Fruit fly (Drosophila melanogaster): Measurements from ENCODE around the gene stg1.

The stg1 gene

dm6 chrX:21054963-21055480 lies 38.6 kb upstream of the stg1 start (continued):
- no peak for TF ChIP-seq CG10669 (GFP tag; optimal IDR thresholded peaks at IDR 0.05)
- TF ChIP-seq Sox14 (GFP tag; optimal IDR thresholded peaks at IDR 0.05): no peak
- TF ChIP-seq salr (GFP tag; optimal IDR thresholded peaks at IDR 0.05): no peak
- TF ChIP-seq Smox (GFP tag; optimal IDR thresholded peaks at IDR 0.05): no peak
- peak; percentile 58; the same call in 2 of the 3 replicates for TF ChIP-seq CG8119 (GFP tag; IDR thresholded peaks at IDR 0.05)
- no peak for TF ChIP-seq spab (GFP tag; optimal IDR thresholded peaks at IDR 0.05)
- no peak for TF ChIP-seq fkh (GFP tag; optimal IDR thresholded peaks at IDR 0.05)
- no peak for TF ChIP-seq Ets21C (GFP tag; optimal IDR thresholded peaks at IDR 0.05)
- peak; percentile 8 for TF ChIP-seq achi (GFP tag; optimal IDR thresholded peaks at IDR 0.05)
- no peak for TF ChIP-seq Met (GFP tag; optimal IDR thresholded peaks at IDR 0.05)
- TF ChIP-seq CG6854 (GFP tag; optimal IDR thresholded peaks at IDR 0.05): no peak
- TF ChIP-seq topi (GFP tag; optimal IDR thresholded peaks at IDR 0.05): no peak
- TF ChIP-seq fd85E (GFP tag; optimal IDR thresholded peaks at IDR 0.05): no peak
- no peak for TF ChIP-seq lz (GFP tag; optimal IDR thresholded peaks at IDR 0.05)
- TF ChIP-seq CG34406 (GFP tag; optimal IDR thresholded peaks at IDR 0.05): no peak
- no peak for TF ChIP-seq Hr39 (GFP tag; optimal IDR thresholded peaks at IDR 0.05)
- TF ChIP-seq CG31627 (GFP tag; optimal IDR thresholded peaks at IDR 0.05): no peak
- no peak for TF ChIP-seq pdm3 (GFP tag; optimal IDR thresholded peaks at IDR 0.05)
- peak; percentile 37 for TF ChIP-seq Lpt (GFP tag; optimal IDR thresholded peaks at IDR 0.05)
- TF ChIP-seq fd59A (GFP tag; optimal IDR thresholded peaks at IDR 0.05): no peak
- TF ChIP-seq Hr4 (GFP tag; optimal IDR thresholded peaks at IDR 0.05): no peak
- TF ChIP-seq Gug (GFP tag; IDR thresholded peaks at IDR 0.05): peak; percentile 28; the same call in 1 of the 2 replicates
- peak; percentile 10 for TF ChIP-seq CG6276 (GFP tag; optimal IDR thresholded peaks at IDR 0.05)

- TF ChIP-seq CG31627 (GFP tag; optimal IDR thresholded peaks at IDR 0.05) (no peak), CG7368 (GFP tag; optimal IDR thresholded peaks at IDR 0.05) (no peak), CG3032 (tag; optimal IDR thresholded peaks at IDR 0.05) (no peak), Sox15 (GFP tag; optimal IDR thresholded peaks at IDR 0.05) (no peak), Ets96B (tag; optimal IDR thresholded peaks at IDR 0.05) (no peak), CG11762 (GFP tag; optimal IDR thresholded peaks at IDR 0.05; ENCODE audit: insufficient read depth) (no peak), Gug (GFP tag; IDR thresholded peaks at IDR 0.05) (no peak), CG11294 (GFP tag; IDR thresholded peaks at IDR 0.05) (no peak)
Measured at dm6 chrX:21056732-21057131, 36.9 kb upstream of the stg1 start.

- TF ChIP-seq pdm3 (GFP tag; optimal IDR thresholded peaks at IDR 0.05) (no peak), Eip78C (GFP tag) (peak; percentile 28)
Measured at dm6 chrX:21058437-21058836, 35.2 kb upstream of the stg1 start.

- TF ChIP-seq salr (GFP tag; optimal IDR thresholded peaks at IDR 0.05) (peak; percentile 49 to 62), CG11762 (GFP tag; optimal IDR thresholded peaks at IDR 0.05; ENCODE audit: insufficient read depth) (peak; percentile 64), Hr38 (GFP tag; optimal IDR thresholded peaks at IDR 0.05) (no peak), CG4318 (GFP tag; optimal IDR thresholded peaks at IDR 0.05) (peak; percentile 66), Lpt (GFP tag; optimal IDR thresholded peaks at IDR 0.05) (peak; percentile 79), dac (GFP tag; optimal IDR thresholded peaks at IDR 0.05) (peak; percentile 67), Sox15 (GFP tag; optimal IDR thresholded peaks at IDR 0.05) (peak; percentile 79), Gug (GFP tag; IDR thresholded peaks at IDR 0.05) (peak; percentile 48; the same call in 1 of the 2 replicates), Met (GFP tag; optimal IDR thresholded peaks at IDR 0.05) (peak; percentile 91), acj6 (GFP tag; optimal IDR thresholded peaks at IDR 0.05) (peak; percentile 87), CG11294 (GFP tag; IDR thresholded peaks at IDR 0.05) (peak; percentile 40; the same call in 1 of the 2 replicates), eg (GFP tag; IDR thresholded peaks at IDR 0.05) (peak; percentile 84), Eip93F (GFP tag; optimal IDR thresholded peaks at IDR 0.05) (peak; percentile 14), Smox (GFP tag; optimal IDR thresholded peaks at IDR 0.05) (peak; percentile 89), fd85E (GFP tag; optimal IDR thresholded peaks at IDR 0.05) (peak; percentile 66), pdm3 (GFP tag; optimal IDR thresholded peaks at IDR 0.05) (peak; percentile 88), CG32006 (GFP tag; optimal IDR thresholded peaks at IDR 0.05) (peak; percentile 84), Hr39 (GFP tag; optimal IDR thresholded peaks at IDR 0.05) (peak; percentile 89), CG8632 (GFP tag; optimal IDR thresholded peaks at IDR 0.05) (peak; percentile 87), Eip75B (GFP tag; optimal IDR thresholded peaks at IDR 0.05) (peak; percentile 87), CG34406 (GFP tag; optimal IDR thresholded peaks at IDR 0.05) (peak; percentile 89), OdsH (GFP tag; optimal IDR thresholded peaks at IDR 0.05) (peak; percentile 88), CG15336 (GFP tag; IDR thresholded peaks at IDR 0.05) (peak; percentile 81), lz (GFP tag; optimal IDR thresholded peaks at IDR 0.05) (peak; percentile 91), CG3032 (tag; optimal IDR thresholded peaks at IDR 0.05) (peak; percentile 63), esn (GFP tag; optimal IDR thresholded peaks at IDR 0.05) (peak; percentile 93), vri (GFP tag; optimal IDR thresholded peaks at IDR 0.05) (peak; percentile 69), Sox102F (GFP tag; optimal IDR thresholded peaks at IDR 0.05) (peak; percentile 88), achi (GFP tag; optimal IDR thresholded peaks at IDR 0.05) (peak; percentile 87), topi (GFP tag; optimal IDR thresholded peaks at IDR 0.05) (peak; percentile 91), CG8119 (GFP tag; IDR thresholded peaks at IDR 0.05) (peak; percentile 81)
Measured at dm6 chrX:21058991-21059390, 34.7 kb upstream of the stg1 start.

All from whole organism, prepupa.